Worm (Caenorhabditis elegans) whole organism, L1 larva: ENCODE results near the gene C25H3.17.

ENCODE experiments used
- C04F5.9 ChIP-seq: sonication (generic microtip); optimal IDR thresholded peaks from 2 replicates; lab custom pipeline; 2016; ENCODE audit warnings: missing genetic modification characterization, missing compliant biosample characterization
- aha-1 ChIP-seq: fragments of 150-350 bp; optimal IDR thresholded peaks from 2 replicates; lab custom pipeline; 2014; ENCODE audit warnings: missing biosample characterization, missing genetic modification characterization
- ama-1 ChIP-seq: fragments of 150-350 bp; optimal IDR thresholded peaks from 2 replicates; lab custom pipeline; 2014
- blmp-1 ChIP-seq: fragments of 150-350 bp; optimal IDR thresholded peaks from 2 replicates; lab custom pipeline; 2014; ENCODE audit warnings: missing biosample characterization, missing genetic modification characterization
- ceh-82 ChIP-seq, 3 experiments: fragments of 150-350 bp in 1 of 3; sonication (generic microtip) in 2 of 3; optimal IDR thresholded peaks; 2 replicates each; lab custom pipeline; 2014 to 2017; ENCODE audit warnings: missing biosample characterization in 3 of 3, missing genetic modification characterization in 3 of 3
- ces-1 ChIP-seq: fragments of 150-350 bp; optimal IDR thresholded peaks from 2 replicates; lab custom pipeline; 2014; ENCODE audit warnings: missing biosample characterization, missing genetic modification reagents, missing genetic modification characterization
- dpl-1 ChIP-seq, 3 experiments: fragments of 150-350 bp in 2 of 3; sonication (generic microtip) in 1 of 3; optimal IDR thresholded peaks; 2 replicates each; lab custom pipeline; 2014 to 2017; ENCODE audit warnings: missing biosample characterization in 3 of 3, missing genetic modification characterization in 3 of 3, missing genetic modification reagents in 3 of 3
- efl-1 ChIP-seq, 4 experiments: fragments of 150-350 bp; optimal IDR thresholded peaks in 3 of 4; peaks in 1 of 4; 1 replicate in 1 of 4; 2 replicates in 3 of 4; lab custom pipeline; 2014; ENCODE audit warnings: missing biosample characterization in 2 of 4, missing genetic modification characterization in 2 of 4, missing genetic modification reagents in 2 of 4
- egl-13 ChIP-seq: sonication (generic microtip); optimal IDR thresholded peaks from 2 replicates; lab custom pipeline; 2016; ENCODE audit warnings: missing genotype, missing genetic modification reagents, missing genetic modification characterization, missing compliant biosample characterization
- fkh-8 ChIP-seq: sonication (generic microtip); optimal IDR thresholded peaks from 2 replicates; lab custom pipeline; 2016; ENCODE audit warnings: mild to moderate bottlenecking, missing genetic modification characterization, missing compliant biosample characterization
- fos-1 ChIP-seq: fragments of 150-350 bp; optimal IDR thresholded peaks from 2 replicates; lab custom pipeline; 2014; ENCODE audit warnings: missing biosample characterization, missing genetic modification characterization
- hlh-17 ChIP-seq: fragments of 200-800 bp; sonication (Bioruptor generic); optimal IDR thresholded peaks from 2 replicates; lab custom pipeline; 2018; ENCODE audit warnings: missing genetic modification characterization, mild to moderate bottlenecking, missing compliant biosample characterization, moderate library complexity, borderline replicate concordance
- irx-1 ChIP-seq: sonication (generic microtip); optimal IDR thresholded peaks from 2 replicates; lab custom pipeline; 2016; ENCODE audit warnings: missing genetic modification characterization, missing compliant biosample characterization
- lin-14 ChIP-seq: fragments of 200-800 bp; sonication (Bioruptor generic); optimal IDR thresholded peaks from 2 replicates; lab custom pipeline; 2018; ENCODE audit warnings: mild to moderate bottlenecking, missing genetic modification characterization, moderate library complexity, missing compliant biosample characterization
- lsy-2 ChIP-seq, 2 experiments: fragments of 150-350 bp; optimal IDR thresholded peaks; 2 replicates each; lab custom pipeline; 2014; ENCODE audit warnings: missing biosample characterization in 2 of 2, missing genetic modification characterization in 2 of 2
- mef-2 ChIP-seq: fragments of 150-350 bp; optimal IDR thresholded peaks from 2 replicates; lab custom pipeline; 2014; ENCODE audit warnings: missing biosample characterization, missing genetic modification characterization
- mep-1 ChIP-seq: fragments of 150-350 bp; optimal IDR thresholded peaks from 2 replicates; lab custom pipeline; 2014; ENCODE audit warnings: missing biosample characterization, missing genetic modification characterization
- nhr-11 ChIP-seq: fragments of 150-350 bp; optimal IDR thresholded peaks from 2 replicates; lab custom pipeline; 2014; ENCODE audit warnings: missing biosample characterization, missing genetic modification characterization
- nhr-19 ChIP-seq: fragments of 200-800 bp; sonication (Bioruptor generic); conservative IDR thresholded peaks from 2 replicates; pipeline ENCODE4 v1.3.6; 2022; ENCODE audit warnings: missing genetic modification characterization, missing compliant biosample characterization
- nhr-20 ChIP-seq: sonication (generic microtip); optimal IDR thresholded peaks from 2 replicates; lab custom pipeline; 2016; ENCODE audit warnings: mild to moderate bottlenecking, missing genetic modification characterization, missing compliant biosample characterization
- nhr-47 ChIP-seq: sonication (generic microtip); optimal IDR thresholded peaks from 2 replicates; lab custom pipeline; 2016; ENCODE audit warnings: mild to moderate bottlenecking, missing genetic modification characterization, moderate library complexity, missing compliant biosample characterization
- nhr-71 ChIP-seq: sonication (generic microtip); optimal IDR thresholded peaks from 2 replicates; lab custom pipeline; 2016; ENCODE audit warnings: mild to moderate bottlenecking, missing genetic modification characterization, moderate library complexity, missing compliant biosample characterization
- nhr-76 ChIP-seq: sonication (generic microtip); optimal IDR thresholded peaks from 2 replicates; lab custom pipeline; 2017; ENCODE audit warnings: missing biosample characterization, missing genetic modification characterization
- nhr-77 ChIP-seq: fragments of 150-350 bp; optimal IDR thresholded peaks from 2 replicates; lab custom pipeline; 2014; ENCODE audit warnings: missing biosample characterization, missing genetic modification characterization
- nhr-84 ChIP-seq: sonication (generic microtip); optimal IDR thresholded peaks from 2 replicates; lab custom pipeline; 2017; ENCODE audit warnings: missing biosample characterization, missing genetic modification characterization
- nhr-85 ChIP-seq: sonication (generic microtip); peaks from one replicate; lab custom pipeline; 2016; ENCODE audit warnings: missing genetic modification characterization, inconsistent platforms, missing compliant biosample characterization
- nhr-90 ChIP-seq: sonication (generic microtip); optimal IDR thresholded peaks from 2 replicates; lab custom pipeline; 2016; ENCODE audit warnings: mild to moderate bottlenecking, missing genetic modification characterization, missing compliant biosample characterization; ENCODE audit not compliant: poor library complexity
- pag-3 ChIP-seq: sonication (generic microtip); optimal IDR thresholded peaks from 2 replicates; lab custom pipeline; 2017; ENCODE audit warnings: missing genetic modification characterization, mild to moderate bottlenecking, missing compliant biosample characterization, antibody characterized with exemption, borderline replicate concordance; ENCODE audit not compliant: insufficient read depth
- rnt-1 ChIP-seq: sonication (generic microtip); optimal IDR thresholded peaks from 2 replicates; lab custom pipeline; 2016; ENCODE audit warnings: mild to moderate bottlenecking, missing genetic modification characterization, moderate library complexity, missing compliant biosample characterization
- skn-1 ChIP-seq: fragments of 150-350 bp; optimal IDR thresholded peaks from 2 replicates; lab custom pipeline; 2014; ENCODE audit warnings: missing biosample characterization, missing genetic modification characterization
- sup-37 ChIP-seq: fragments of 200-800 bp; sonication (Bioruptor generic); optimal IDR thresholded peaks from 2 replicates; lab custom pipeline; 2018; ENCODE audit warnings: mild to moderate bottlenecking, missing genetic modification characterization, missing compliant biosample characterization
- swsn-7 ChIP-seq: sonication (generic microtip); optimal IDR thresholded peaks from 2 replicates; lab custom pipeline; 2016; ENCODE audit warnings: missing genetic modification characterization, missing compliant biosample characterization
- tbx-2 ChIP-seq: sonication (generic microtip); optimal IDR thresholded peaks from 2 replicates; lab custom pipeline; 2016; ENCODE audit warnings: missing genetic modification characterization, missing compliant biosample characterization
- unc-30 ChIP-seq: sonication (generic microtip); optimal IDR thresholded peaks from 2 replicates; lab custom pipeline; 2017; ENCODE audit warnings: missing biosample characterization, missing genetic modification characterization
- unc-86 ChIP-seq: sonication (generic microtip); optimal IDR thresholded peaks from 2 replicates; lab custom pipeline; 2016; ENCODE audit warnings: missing genetic modification characterization, missing compliant biosample characterization
- unc-98 ChIP-seq: fragments of 200-800 bp; sonication (Bioruptor generic); IDR thresholded peaks from 2 replicates; pipeline ENCODE4 v1.3.6; 2022; ENCODE audit warnings: missing genetic modification characterization, missing compliant biosample characterization
- zip-4 ChIP-seq: fragments of 200-800 bp; sonication (Bioruptor generic); optimal IDR thresholded peaks from 2 replicates; lab custom pipeline; 2018; ENCODE audit warnings: mild to moderate bottlenecking, missing genetic modification characterization, moderate library complexity, missing compliant biosample characterization
- ztf-11 ChIP-seq, 2 experiments: sonication (generic microtip); optimal IDR thresholded peaks; 2 replicates each; lab custom pipeline; 2016 to 2017; ENCODE audit warnings: missing genetic modification characterization in 2 of 2, missing biosample characterization in 1 of 2, missing compliant biosample characterization in 1 of 2

Gene C25H3.17

ce11 chrII:5698254-5698653 is 28.8 kb upstream of the C25H3.17 start (continued):
- TF ChIP-seq nhr-47 (peak; percentile 33), sup-37 (GFP tag; lab: Kevin White, UChicago) (no peak), skn-1 (tag; lab: Kevin White, UChicago) (peak; percentile 4), unc-86 (tag; lab: Kevin White, UChicago) (no peak), zip-4 (GFP tag; lab: Kevin White, UChicago) (no peak), nhr-76 (no peak), lin-14 (GFP tag; lab: Kevin White, UChicago) (peak; percentile 85), aha-1 (tag; lab: Kevin White, UChicago) (no peak), nhr-90 (tag; lab: Kevin White, UChicago) (no peak), swsn-7 (tag; lab: Kevin White, UChicago) (peak; percentile 25), nhr-11 (tag; lab: Kevin White, UChicago) (peak; percentile 36), unc-98 (GFP tag; lab: Robert Waterston, UW) (no peak), mef-2 (no peak), rnt-1 (tag; lab: Kevin White, UChicago) (peak; percentile 57), ztf-11 (tag; optimal IDR thresholded peaks at IDR 0.05; lab: Kevin White, UChicago) (no peak), ceh-82 (tag; optimal IDR thresholded peaks at IDR 0.05; lab: Kevin White, UChicago) (no peak), egl-13 (no peak), ama-1 (lab: Kevin White, UChicago) (no peak), lsy-2 (tag; optimal IDR thresholded peaks at IDR 0.05; lab: Kevin White, UChicago) (peak; percentile 44 to 55), ces-1 (no peak), fos-1 (tag; lab: Kevin White, UChicago) (no peak), C04F5.9 (tag; lab: Kevin White, UChicago) (no peak)

DNA sequence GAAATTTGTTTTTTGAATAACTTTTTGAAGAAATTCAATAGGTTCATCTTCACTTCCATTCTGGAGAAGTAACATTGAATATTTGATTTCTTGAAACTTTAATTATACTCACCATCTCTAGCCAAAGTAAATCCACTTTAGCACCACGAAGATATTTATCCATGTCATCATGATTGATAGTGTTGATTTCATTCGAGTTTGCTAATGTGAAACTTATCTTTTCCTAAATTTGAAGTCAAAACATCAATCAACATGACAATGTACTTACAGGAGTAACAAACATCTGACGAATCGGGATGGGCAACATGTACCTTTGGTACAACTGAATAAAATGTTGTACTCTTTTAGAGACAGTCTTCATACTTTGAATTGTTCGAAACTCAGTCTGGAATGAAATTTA is 27.9 kb upstream of the C25H3.17 start:
- TF ChIP-seq hlh-17 (GFP tag; lab: Kevin White, UChicago) (no peak), dpl-1 (GFP tag; optimal IDR thresholded peaks at IDR 0.05; lab: Kevin White, UChicago) (no peak), nhr-90 (tag; lab: Kevin White, UChicago) (no peak), blmp-1 (tag; lab: Kevin White, UChicago) (no peak)

DNA sequence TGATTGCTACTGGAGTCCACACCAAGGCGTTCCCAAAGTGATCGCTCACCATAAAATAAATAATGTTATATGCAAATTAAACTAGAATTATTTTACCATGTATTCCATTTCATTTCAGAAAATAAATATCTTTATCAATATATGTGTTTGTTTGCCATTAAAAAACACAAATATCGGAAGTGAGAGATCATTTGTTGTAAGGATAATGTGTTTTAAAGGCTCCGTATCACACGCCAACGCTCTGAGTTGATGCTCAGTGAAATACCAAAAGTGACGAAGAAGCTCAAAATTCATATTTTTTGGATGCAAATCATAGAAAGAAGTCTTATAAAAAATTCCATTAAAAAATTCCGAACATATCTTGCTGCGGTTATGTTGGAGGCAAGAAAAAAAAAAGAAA is 26.7 kb upstream of the C25H3.17 start:
- TF ChIP-seq tbx-2, result no peak
- no peak for TF ChIP-seq mep-1
- no peak for TF ChIP-seq nhr-84 (tag; lab: Kevin White, UChicago)
- TF ChIP-seq nhr-19 (GFP tag; lab: Robert Waterston, UW), result no peak
- TF ChIP-seq rnt-1 (tag; lab: Kevin White, UChicago), result no peak
- TF ChIP-seq unc-86 (tag; lab: Kevin White, UChicago), result no peak
- no peak for TF ChIP-seq ztf-11 (tag; optimal IDR thresholded peaks at IDR 0.05; lab: Kevin White, UChicago)
- TF ChIP-seq pag-3, result no peak
- TF ChIP-seq sup-37 (GFP tag; lab: Kevin White, UChicago), result no peak
- TF ChIP-seq fkh-8 (tag; lab: Kevin White, UChicago), result no peak
- TF ChIP-seq irx-1 (tag; lab: Kevin White, UChicago), result no peak
- no peak for TF ChIP-seq unc-98 (GFP tag; lab: Robert Waterston, UW)
- TF ChIP-seq nhr-20 (tag; lab: Kevin White, UChicago), result no peak
- no peak for TF ChIP-seq unc-30 (tag; lab: Kevin White, UChicago)
- TF ChIP-seq efl-1 (optimal IDR thresholded peaks at IDR 0.05; lab: Kevin White, UChicago), result no peak
- TF ChIP-seq efl-1 (GFP tag; optimal IDR thresholded peaks at IDR 0.05 in 1 of 2; lab: Kevin White, UChicago), result no peak
- no peak for TF ChIP-seq nhr-85 (tag; lab: Kevin White, UChicago)
- no peak for TF ChIP-seq ama-1 (lab: Kevin White, UChicago)
- no peak for TF ChIP-seq egl-13

DNA sequence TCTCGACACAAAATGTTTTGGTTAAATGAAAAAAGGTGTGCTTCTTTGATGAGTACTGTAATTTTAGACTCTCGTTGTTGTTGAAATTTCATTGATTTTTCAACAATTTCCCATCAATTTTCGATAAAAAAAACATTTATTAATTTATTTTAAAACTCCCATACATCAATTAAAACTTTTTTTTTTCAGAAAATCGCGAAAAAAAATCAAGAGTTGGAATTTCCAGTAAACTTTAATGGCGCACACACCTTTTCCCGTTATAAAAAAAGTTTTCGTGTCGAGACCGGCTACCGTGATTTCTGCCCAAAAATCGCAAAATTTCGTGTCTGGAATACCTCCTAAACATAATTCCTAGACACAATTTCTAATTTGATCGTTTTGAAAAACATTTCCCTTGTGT is 25.3 kb upstream of the C25H3.17 start, which contains the start of gene C25H3.14:
Gene C25H3.14 (plus strand): TSS at position 301 of the 400 bp plus-strand sequence.
- TF ChIP-seq nhr-77 (no peak), mep-1 (no peak), nhr-71 (tag; lab: Kevin White, UChicago) (no peak)
